Worm (Caenorhabditis elegans): ENCODE results near the gene pssy-2.

Gene pssy-2

DNA sequence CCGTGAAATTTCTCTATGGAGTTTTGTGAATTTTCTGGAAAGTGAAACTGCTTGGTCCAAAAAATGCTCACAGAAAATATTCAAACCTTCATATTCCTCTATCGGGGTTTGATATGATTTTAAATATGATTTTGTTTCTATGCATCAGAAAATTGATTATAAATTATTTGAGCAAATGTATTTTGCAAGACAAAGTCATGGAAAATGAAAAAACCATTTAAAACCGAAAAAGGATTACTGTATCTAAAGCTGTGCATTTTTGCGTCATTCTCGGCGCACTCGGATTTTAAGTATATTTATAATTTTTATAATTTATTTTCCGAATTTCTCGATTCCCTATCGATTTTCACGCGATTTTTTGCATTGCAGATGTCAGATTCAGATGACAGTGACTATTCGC is at the start of gene pssy-2:
TSS of gene pssy-2 (plus strand) at position 301 of the 400 bp plus-strand sequence.
- TF ChIP-seq nhr-20 (tag; optimal IDR thresholded peaks at IDR 0.05) (no peak), grh-1 (GFP tag; IDR thresholded peaks at IDR 0.05) (no peak), pax-3 (tag; optimal IDR thresholded peaks at IDR 0.05) (no peak), lin-14 (GFP tag; optimal IDR thresholded peaks at IDR 0.05) (no peak), hlh-17 (GFP tag; optimal IDR thresholded peaks at IDR 0.05; ENCODE audit: borderline replicate concordance) (no peak)

DNA sequence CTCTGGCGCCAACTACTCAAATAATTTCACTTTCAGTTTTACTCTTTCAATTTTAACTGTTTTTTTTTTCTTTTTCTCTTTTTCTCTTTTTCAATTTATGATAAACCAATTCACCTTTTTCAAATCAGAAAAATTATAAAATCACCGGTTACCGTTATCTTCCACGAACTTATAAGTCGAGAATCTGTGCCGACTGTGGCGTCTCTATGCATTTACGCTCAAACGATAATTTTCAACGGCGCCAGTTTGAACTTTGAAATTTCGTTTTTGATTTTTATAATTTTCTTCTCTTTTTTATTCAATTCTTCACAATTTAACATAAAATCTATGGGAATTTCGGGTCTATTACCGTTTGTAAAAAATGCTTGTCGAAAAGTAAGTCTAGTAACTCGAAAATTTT is 48.2 kb upstream of the pssy-2 start, which contains the start of gene exo-1:
TSS of gene exo-1 (plus strand) at position 101 of the 400 bp plus-strand sequence.
- TF ChIP-seq elt-3 (tag; optimal IDR thresholded peaks at IDR 0.05): peak in 3 of 6 experiments; percentile 40 to 89 (median 45)
- TF ChIP-seq nhr-19 (GFP tag; conservative IDR thresholded peaks at IDR 0.05): no peak
- peak in 1 of 2 experiments; percentile 35 for TF ChIP-seq ztf-11 (tag; optimal IDR thresholded peaks at IDR 0.05)
- peak; percentile 56 for TF ChIP-seq skn-1 (tag; optimal IDR thresholded peaks at IDR 0.05)
- TF ChIP-seq ces-1 (GFP tag; optimal IDR thresholded peaks at IDR 0.05): no peak
- peak in 1 of 2 experiments; percentile 18 for TF ChIP-seq mdl-1 (tag; optimal IDR thresholded peaks at IDR 0.05)
- TF ChIP-seq nhr-20 (tag; optimal IDR thresholded peaks at IDR 0.05): peak; percentile 43
- TF ChIP-seq tbx-2 (tag; optimal IDR thresholded peaks at IDR 0.05): peak; percentile 2
- TF ChIP-seq hlh-4 (tag; optimal IDR thresholded peaks at IDR 0.05): no peak
- TF ChIP-seq jun-1 (tag; optimal IDR thresholded peaks at IDR 0.05): no peak
- TF ChIP-seq nhr-77 (tag; optimal IDR thresholded peaks at IDR 0.05): peak; percentile 65
- peak; percentile 63 for TF ChIP-seq snu-23 (GFP tag; optimal IDR thresholded peaks at IDR 0.05)
- no peak for TF ChIP-seq nhr-84 (tag; optimal IDR thresholded peaks at IDR 0.05)
- TF ChIP-seq C16A3.4 (tag; optimal IDR thresholded peaks at IDR 0.05): peak; percentile 95
- no peak for TF ChIP-seq ets-5 (GFP tag; IDR thresholded peaks at IDR 0.05)
- TF ChIP-seq sptf-1 (tag; optimal IDR thresholded peaks at IDR 0.05): no peak
- TF ChIP-seq unc-30 (tag; optimal IDR thresholded peaks at IDR 0.05): no peak
- TF ChIP-seq aly-2 (tag; optimal IDR thresholded peaks at IDR 0.05): no peak
- peak; percentile 58 for TF ChIP-seq lin-13 (GFP tag; optimal IDR thresholded peaks at IDR 0.05)
- TF ChIP-seq nhr-47 (tag; optimal IDR thresholded peaks at IDR 0.05): peak; percentile 49
- no peak for TF ChIP-seq nhr-76 (tag; optimal IDR thresholded peaks at IDR 0.05)
- TF ChIP-seq dpl-1 (GFP tag; optimal IDR thresholded peaks at IDR 0.05): peak; percentile 86 to 91 (median 90)
- TF ChIP-seq vab-15 (tag; optimal IDR thresholded peaks at IDR 0.05): peak; percentile 26
- TF ChIP-seq F16B12.6 (tag; optimal IDR thresholded peaks at IDR 0.05): peak; percentile 65
- peak; percentile 10 for TF ChIP-seq mep-1 (tag; optimal IDR thresholded peaks at IDR 0.05)
- TF ChIP-seq rnt-1 (tag; optimal IDR thresholded peaks at IDR 0.05): peak; percentile 50
- no peak for TF ChIP-seq ceh-8 (GFP tag; optimal IDR thresholded peaks at IDR 0.05)
- no peak for TF ChIP-seq nhr-12 (tag; optimal IDR thresholded peaks at IDR 0.05)
- TF ChIP-seq ceh-82 (tag; optimal IDR thresholded peaks at IDR 0.05): peak in 1 of 3 experiments; percentile 37
- TF ChIP-seq lin-14 (GFP tag; optimal IDR thresholded peaks at IDR 0.05): no peak
- no peak for TF ChIP-seq fkh-10 (GFP tag; optimal IDR thresholded peaks at IDR 0.05)
- peak; percentile 53 for TF ChIP-seq lin-15B (tag; optimal IDR thresholded peaks at IDR 0.05)
- TF ChIP-seq snpc-4 (tag; optimal IDR thresholded peaks at IDR 0.05): no peak
- TF ChIP-seq nhr-71 (tag; optimal IDR thresholded peaks at IDR 0.05): peak; percentile 61
- TF ChIP-seq lsy-2 (tag; optimal IDR thresholded peaks at IDR 0.05): peak; percentile 40 to 89
- no peak for TF ChIP-seq Y116A8C.19 (tag; optimal IDR thresholded peaks at IDR 0.05; ENCODE audit: borderline replicate concordance)
- no peak for TF ChIP-seq zip-4 (GFP tag; optimal IDR thresholded peaks at IDR 0.05)
- TF ChIP-seq fos-1 (tag; optimal IDR thresholded peaks at IDR 0.05): peak; percentile 2
- peak; percentile 2 for TF ChIP-seq pax-3 (tag; optimal IDR thresholded peaks at IDR 0.05)
- no peak for TF ChIP-seq irx-1 (tag; optimal IDR thresholded peaks at IDR 0.05)
- peak; percentile 77 for TF ChIP-seq unc-130 (tag; optimal IDR thresholded peaks at IDR 0.05)
- no peak for TF ChIP-seq tlp-1 (tag; optimal IDR thresholded peaks at IDR 0.05)
- no peak for TF ChIP-seq swsn-7 (tag; optimal IDR thresholded peaks at IDR 0.05)
- peak; percentile 67 to 92 for TF ChIP-seq efl-1 (optimal IDR thresholded peaks at IDR 0.05)
- TF ChIP-seq efl-1 (GFP tag; optimal IDR thresholded peaks at IDR 0.05 in 1 of 2): peak; percentile 87 to 99
- peak; percentile 82 for TF ChIP-seq blmp-1 (tag; optimal IDR thresholded peaks at IDR 0.05)
- no peak for TF ChIP-seq hpl-2 (GFP tag; optimal IDR thresholded peaks at IDR 0.05)
- peak; percentile 50 for TF ChIP-seq lir-3 (tag; optimal IDR thresholded peaks at IDR 0.05; ENCODE audit: poor library complexity)
- no peak for TF ChIP-seq unc-98 (GFP tag; IDR thresholded peaks at IDR 0.05)

Data from whole organism, L1 larva.